Fruit fly (Drosophila melanogaster): ENCODE results near the gene mah.

DNA sequence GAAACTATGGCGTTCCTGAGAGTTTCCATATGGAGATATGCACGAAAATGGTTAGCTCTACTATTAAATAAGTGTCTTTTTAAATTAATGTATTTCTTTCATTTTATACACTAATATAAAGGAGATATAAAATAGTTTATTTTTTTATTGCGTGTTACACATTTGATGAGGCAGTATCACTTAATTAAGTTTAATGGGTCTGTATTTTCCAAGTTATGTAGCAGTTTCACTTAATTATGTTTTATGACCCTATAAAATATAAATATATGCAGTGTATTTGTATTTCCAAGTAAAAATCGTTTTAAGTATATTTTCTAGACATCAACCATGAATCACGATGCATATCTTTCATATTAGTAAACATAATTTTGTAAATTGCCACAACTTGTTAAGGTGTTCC lies 19.1 kb downstream of the mah start:
- no peak for TF ChIP-seq CG14710 (tag; optimal IDR thresholded peaks at IDR 0.05)
- no peak for TF ChIP-seq prd (optimal IDR thresholded peaks at IDR 0.05)
- TF ChIP-seq prd (GFP tag; IDR thresholded peaks at IDR 0.05): no peak
- TF ChIP-seq br (optimal IDR thresholded peaks at IDR 0.05): no peak
- TF ChIP-seq CG7987 (GFP tag; optimal IDR thresholded peaks at IDR 0.05): no peak
- no peak for TF ChIP-seq jing (GFP tag; optimal IDR thresholded peaks at IDR 0.05)
- TF ChIP-seq CG9609 (GFP tag; optimal IDR thresholded peaks at IDR 0.05): no peak
- TF ChIP-seq Xbp1 (GFP tag; optimal IDR thresholded peaks at IDR 0.05): no peak
- TF ChIP-seq CoRest (tag; optimal IDR thresholded peaks at IDR 0.05): no peak

Data from whole organism, embryonic.